Fruit fly (Drosophila melanogaster) Kc167 (cell line): Measurements from ENCODE around the gene tey.

Experiments used
- Myc ChIP-seq: fragments of >200 bp; optimal IDR thresholded peaks from 2 replicates; lab custom pipeline; 2017; ENCODE audit warnings: missing external identifiers
- Sin3A ChIP-seq: fragments of >200 bp; optimal IDR thresholded peaks from 2 replicates; lab custom pipeline; 2018; ENCODE audit warnings: missing external identifiers
- h ChIP-seq: fragments of >200 bp; optimal IDR thresholded peaks from 3 replicates; lab custom pipeline; 2018; ENCODE audit warnings: missing external identifiers
- insv ChIP-seq: fragments of >200 bp; optimal IDR thresholded peaks from 3 replicates; lab custom pipeline; 2018; ENCODE audit warnings: missing external identifiers
- psq ChIP-seq: fragments of >200 bp; optimal IDR thresholded peaks from 2 replicates; lab custom pipeline; 2017; ENCODE audit warnings: missing external identifiers
- ttk ChIP-seq: sonication (Bioruptor generic); optimal IDR thresholded peaks from 2 replicates; lab custom pipeline; 2017; ENCODE audit warnings: missing external identifiers

tey gene

DNA sequence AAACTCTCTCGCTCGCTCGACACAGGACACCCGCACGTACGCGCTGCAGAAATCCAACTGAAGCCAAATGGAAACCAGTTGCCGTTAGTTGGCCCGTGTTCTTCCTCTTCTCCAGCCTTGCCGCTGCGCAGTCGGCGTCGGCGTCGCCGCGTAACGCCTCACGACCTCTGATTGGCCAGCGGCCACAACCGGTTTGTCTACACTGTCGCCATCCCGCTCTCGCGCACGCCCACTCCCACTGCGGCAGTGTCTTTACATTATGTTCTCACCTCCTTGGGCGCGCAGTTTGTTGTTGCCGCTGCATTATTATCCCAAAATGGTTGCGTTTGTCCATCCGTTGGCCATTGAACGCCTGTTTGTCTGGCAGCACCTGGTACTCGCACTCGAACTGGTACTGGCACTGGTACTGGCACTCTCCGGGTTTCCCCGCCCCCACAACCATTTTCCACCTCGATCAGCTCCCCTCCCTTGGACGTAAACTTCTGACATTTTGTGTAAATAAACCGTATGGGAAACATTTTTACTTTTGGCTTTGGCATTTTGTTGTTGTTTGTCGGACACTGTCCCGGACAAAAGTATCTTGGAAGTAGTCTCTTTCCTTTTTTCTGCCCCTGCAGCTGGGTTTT, at the start of gene tey:
tey (minus strand) TSS at position 500 of the 626 bp plus-strand sequence.
- TF ChIP-seq Sin3A (lab: Kevin White, UChicago) (no peak), insv (lab: Kevin White, UChicago) (no peak), h (no peak), Myc (lab: Kevin White, UChicago) (no peak), ttk (no peak), psq (lab: Kevin White, UChicago) (no peak)

- TF ChIP-seq psq (lab: Kevin White, UChicago) = no peak
- TF ChIP-seq ttk = no peak
- no peak for TF ChIP-seq insv (lab: Kevin White, UChicago)
- no peak for TF ChIP-seq Sin3A (lab: Kevin White, UChicago)
- TF ChIP-seq h = no peak
- TF ChIP-seq Myc (lab: Kevin White, UChicago) = no peak
These were observed 43.8 kb upstream of the tey start, which contains the start of gene serp for dm6 chr3L:19707570-19708146. serp (minus strand) TSS chr3L:19708015.

- TF ChIP-seq ttk (no peak), Myc (lab: Kevin White, UChicago) (no peak), psq (lab: Kevin White, UChicago) (no peak), h (no peak), insv (lab: Kevin White, UChicago) (no peak), Sin3A (lab: Kevin White, UChicago) (no peak)
These were observed 41.0 kb upstream of the tey start for dm6 chr3L:19704869-19705268.

DNA sequence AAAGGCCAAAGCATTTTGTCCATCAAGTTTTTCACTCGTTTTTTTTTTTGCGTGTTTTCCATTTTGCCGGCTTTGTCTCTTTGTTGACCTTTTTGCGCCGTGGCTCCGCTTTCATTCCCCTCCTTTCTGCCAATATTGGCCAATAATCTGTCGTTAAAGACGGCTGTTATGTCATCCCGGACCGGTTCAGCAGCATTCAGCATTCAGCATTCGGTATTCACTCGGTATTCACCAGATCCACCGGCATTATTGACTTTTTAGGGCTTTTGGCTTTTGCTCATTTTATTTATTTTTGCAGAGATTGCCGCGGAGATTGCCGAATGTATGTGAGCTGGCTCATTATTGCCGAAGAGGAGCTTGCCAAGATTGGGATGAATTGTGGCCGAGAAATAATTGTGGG, 39.4 kb upstream of the tey start:
- no peak for TF ChIP-seq Sin3A (lab: Kevin White, UChicago)
- no peak for TF ChIP-seq h
- TF ChIP-seq psq (lab: Kevin White, UChicago) = no peak
- no peak for TF ChIP-seq ttk
- no peak for TF ChIP-seq insv (lab: Kevin White, UChicago)
- no peak for TF ChIP-seq Myc (lab: Kevin White, UChicago)

DNA sequence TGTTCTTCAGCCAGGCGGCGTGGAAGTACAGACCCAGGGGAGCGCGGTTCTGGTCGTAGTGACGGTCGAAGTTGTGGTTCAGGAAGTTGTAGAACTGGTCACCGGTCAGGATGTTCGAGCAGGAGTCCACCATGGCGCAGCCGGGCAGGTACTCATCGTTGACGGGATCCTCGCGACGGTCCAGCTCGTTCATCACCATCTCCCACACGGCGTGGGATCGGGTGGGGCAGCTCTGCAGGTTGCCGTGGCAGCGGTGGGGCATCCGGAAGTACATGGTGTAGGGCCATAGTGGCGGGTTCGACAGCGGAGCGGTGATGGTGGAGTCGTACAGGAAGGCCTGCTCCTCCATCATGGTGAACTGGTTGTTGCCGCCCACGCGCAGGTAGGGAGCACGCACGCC, 37.8 kb upstream of the tey start:
- TF ChIP-seq insv (lab: Kevin White, UChicago) (no peak), h (no peak), Myc (lab: Kevin White, UChicago) (no peak), ttk (no peak), psq (lab: Kevin White, UChicago) (no peak), Sin3A (lab: Kevin White, UChicago) (no peak)

DNA sequence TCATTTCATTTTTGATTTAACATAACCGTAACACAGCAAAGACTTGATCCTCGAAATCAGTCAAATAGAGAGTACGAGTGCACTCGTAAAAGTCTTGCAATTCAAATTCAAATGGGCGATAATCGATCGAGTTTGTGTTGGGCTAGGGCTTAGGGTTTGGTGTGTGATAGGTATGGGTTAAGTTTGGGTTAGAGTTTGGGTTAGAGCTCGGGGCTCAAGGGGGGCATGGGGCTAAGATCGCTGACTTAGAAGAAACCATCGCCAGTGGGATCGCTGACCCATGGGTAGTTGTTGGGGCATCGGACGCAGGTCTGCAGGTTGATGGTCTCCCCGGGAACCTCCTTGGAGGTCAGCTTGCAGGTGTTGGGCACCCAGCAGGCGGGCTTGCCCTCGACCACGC, 37.2 kb upstream of the tey start:
- no peak for TF ChIP-seq Sin3A (lab: Kevin White, UChicago)
- no peak for TF ChIP-seq Myc (lab: Kevin White, UChicago)
- no peak for TF ChIP-seq ttk
- no peak for TF ChIP-seq h
- TF ChIP-seq insv (lab: Kevin White, UChicago) = no peak
- no peak for TF ChIP-seq psq (lab: Kevin White, UChicago)

dm6 chr3L:19700463-19700862, 36.6 kb upstream of the tey start:
- TF ChIP-seq insv (lab: Kevin White, UChicago) = no peak
- no peak for TF ChIP-seq Sin3A (lab: Kevin White, UChicago)
- no peak for TF ChIP-seq ttk
- TF ChIP-seq psq (lab: Kevin White, UChicago) = no peak

dm6 chr3L:19699651-19700050, 35.7 kb upstream of the tey start:
- TF ChIP-seq Myc (lab: Kevin White, UChicago) = no peak
- TF ChIP-seq ttk = no peak
- no peak for TF ChIP-seq h
- no peak for TF ChIP-seq Sin3A (lab: Kevin White, UChicago)
- TF ChIP-seq insv (lab: Kevin White, UChicago) = no peak
- no peak for TF ChIP-seq psq (lab: Kevin White, UChicago)

dm6 chr3L:19698651-19699050, 34.7 kb upstream of the tey start:
- TF ChIP-seq psq (lab: Kevin White, UChicago) (no peak), Myc (lab: Kevin White, UChicago) (no peak), h (no peak), ttk (no peak), Sin3A (lab: Kevin White, UChicago) (no peak), insv (lab: Kevin White, UChicago) (no peak)

dm6 chr3L:19697395-19697978, 33.6 kb upstream of the tey start:
- TF ChIP-seq Sin3A (lab: Kevin White, UChicago) = no peak
- no peak for TF ChIP-seq ttk
- TF ChIP-seq h = no peak
- TF ChIP-seq psq (lab: Kevin White, UChicago) = no peak
- no peak for TF ChIP-seq Myc (lab: Kevin White, UChicago)
- TF ChIP-seq insv (lab: Kevin White, UChicago) = no peak

dm6 chr3L:19696073-19696960, 32.4 kb upstream of the tey start:
- TF ChIP-seq Sin3A (lab: Kevin White, UChicago) = no peak
- TF ChIP-seq ttk = no peak
- no peak for TF ChIP-seq h
- no peak for TF ChIP-seq Myc (lab: Kevin White, UChicago)
- TF ChIP-seq insv (lab: Kevin White, UChicago) = no peak
- no peak for TF ChIP-seq psq (lab: Kevin White, UChicago)
